Fruit fly (Drosophila melanogaster) whole organism, embryonic: ENCODE measurements around the gene Prx5.

Source experiments
- Abd-B ChIP-seq: fragments of 200-800 bp; sonication (Bioruptor generic); optimal IDR thresholded peaks from 2 replicates; lab custom pipeline; 2018; ENCODE audit warnings: missing biosample characterization, mild to moderate bottlenecking, missing genetic modification characterization, moderate library complexity
- Bgb ChIP-seq: fragments of 200-800 bp; sonication (Bioruptor generic); IDR thresholded peaks from 2 replicates; pipeline ENCODE4 v1.3.6; 2022; ENCODE audit warnings: missing biosample characterization, missing genetic modification characterization; ENCODE audit not compliant: partially characterized antibody
- Blimp-1 ChIP-seq: fragments of 200-800 bp; sonication (Bioruptor generic); optimal IDR thresholded peaks from 3 replicates; lab custom pipeline; 2018; ENCODE audit warnings: missing biosample characterization, missing genetic modification characterization, mild to moderate bottlenecking, moderate library complexity, missing genetic modification reagents
- CG10274 ChIP-seq: fragments of 200-800 bp; sonication (Bioruptor generic); optimal IDR thresholded peaks from 3 replicates; lab custom pipeline; 2017; ENCODE audit warnings: missing biosample characterization, mild to moderate bottlenecking, missing genetic modification characterization
- CG10321 ChIP-seq: fragments of 200-800 bp; sonication (Bioruptor generic); IDR thresholded peaks from 2 replicates; pipeline ENCODE4 v1.3.6; 2022; ENCODE audit warnings: missing biosample characterization, missing genetic modification characterization
- CG10462 ChIP-seq: fragments of 200-800 bp; sonication (Bioruptor generic); optimal IDR thresholded peaks from 2 replicates; lab custom pipeline; 2016; ENCODE audit warnings: missing biosample characterization, missing genetic modification characterization
- CG11093 ChIP-seq: fragments of 200-800 bp; sonication (Bioruptor generic); IDR thresholded peaks from 3 replicates; pipeline ENCODE4 v1.3.6; 2022; ENCODE audit warnings: missing biosample characterization, missing genetic modification characterization
- CG12236 ChIP-seq: fragments of 200-800 bp; sonication (Bioruptor generic); optimal IDR thresholded peaks from 2 replicates; lab custom pipeline; 2016; ENCODE audit warnings: missing biosample characterization, missing genetic modification characterization
- CG12942 ChIP-seq: fragments of 200-800 bp; sonication (Bioruptor generic); optimal IDR thresholded peaks from 3 replicates; lab custom pipeline; 2016; ENCODE audit warnings: missing biosample characterization, missing genetic modification characterization
- CG15601 ChIP-seq: fragments of 200-800 bp; sonication (Bioruptor generic); optimal IDR thresholded peaks from 3 replicates; lab custom pipeline; 2019; ENCODE audit warnings: missing biosample characterization, mild to moderate bottlenecking, missing genetic modification characterization, moderate library complexity
- CG15696 ChIP-seq: fragments of 200-800 bp; sonication (Bioruptor generic); optimal IDR thresholded peaks from 2 replicates; lab custom pipeline; 2019; ENCODE audit warnings: missing biosample characterization, mild to moderate bottlenecking, missing genetic modification characterization, moderate library complexity
- CG17359 ChIP-seq: fragments of 200-800 bp; sonication (Bioruptor generic); optimal IDR thresholded peaks from 3 replicates; lab custom pipeline; 2018; ENCODE audit warnings: missing biosample characterization, mild to moderate bottlenecking, missing genetic modification characterization, moderate library complexity
- CG2678 ChIP-seq: fragments of 200-800 bp; sonication (Bioruptor generic); optimal IDR thresholded peaks from 3 replicates; lab custom pipeline; 2019; ENCODE audit warnings: missing biosample characterization, mild to moderate bottlenecking, missing genetic modification characterization, moderate library complexity
- CG30431 ChIP-seq: fragments of 200-800 bp; sonication (Bioruptor generic); optimal IDR thresholded peaks from 2 replicates; lab custom pipeline; 2017; ENCODE audit warnings: missing biosample characterization, missing genetic modification characterization
- CG32772 ChIP-seq: fragments of 200-800 bp; sonication (Bioruptor generic); IDR thresholded peaks from 2 replicates; pipeline ENCODE4 v1.3.6; 2022; ENCODE audit warnings: missing biosample characterization, missing genetic modification characterization
- CG7556 ChIP-seq: fragments of 200-800 bp; sonication (Bioruptor generic); optimal IDR thresholded peaks from 2 replicates; lab custom pipeline; 2017; ENCODE audit warnings: missing biosample characterization, mild to moderate bottlenecking, missing genetic modification characterization
- CG7928 ChIP-seq: fragments of 200-800 bp; sonication (Bioruptor generic); optimal IDR thresholded peaks from 2 replicates; lab custom pipeline; 2017; ENCODE audit warnings: missing biosample characterization, mild to moderate bottlenecking, missing genetic modification characterization
- CG8388 ChIP-seq: fragments of 200-800 bp; sonication (Bioruptor generic); optimal IDR thresholded peaks from 2 replicates; lab custom pipeline; 2019; ENCODE audit warnings: missing biosample characterization, mild to moderate bottlenecking, missing genetic modification characterization, moderate library complexity
- CG9609 ChIP-seq: fragments of 200-800 bp; sonication (Bioruptor generic); optimal IDR thresholded peaks from 3 replicates; lab custom pipeline; 2016; ENCODE audit warnings: missing biosample characterization, missing genetic modification characterization
- CG9817 ChIP-seq: fragments of 200-800 bp; sonication (Bioruptor generic); optimal IDR thresholded peaks from 2 replicates; lab custom pipeline; 2018; ENCODE audit warnings: missing biosample characterization, mild to moderate bottlenecking, missing genetic modification characterization, moderate library complexity
- CkIIα-i1 ChIP-seq: fragments of 200-800 bp; sonication (Bioruptor generic); IDR thresholded peaks from 2 replicates; pipeline ENCODE4 v1.3.6; 2022; ENCODE audit warnings: missing biosample characterization, missing genetic modification characterization
- D19A ChIP-seq: fragments of 200-800 bp; optimal IDR thresholded peaks from 3 replicates; lab custom pipeline; 2019; ENCODE audit warnings: missing biosample characterization, mild to moderate bottlenecking, missing genetic modification characterization, moderate library complexity
- Gug ChIP-seq: fragments of 200-800 bp; sonication (Bioruptor generic); IDR thresholded peaks from 4 replicates; pipeline ENCODE4 v1.3.6; 2022; ENCODE audit warnings: missing biosample characterization, missing genetic modification characterization
- H2.0 ChIP-seq: fragments of 200-800 bp; sonication (Bioruptor generic); IDR thresholded peaks from 2 replicates; pipeline ENCODE4 v1.3.6; 2022; ENCODE audit warnings: missing biosample characterization, missing genetic modification characterization
- Hr3 ChIP-seq: fragments of 200-800 bp; sonication (Bioruptor generic); optimal IDR thresholded peaks from 3 replicates; lab custom pipeline; 2016; ENCODE audit warnings: missing biosample characterization, missing genetic modification characterization
- Lpt ChIP-seq: fragments of >200 bp; optimal IDR thresholded peaks from 2 replicates; lab custom pipeline; 2018; ENCODE audit warnings: missing biosample characterization, missing genetic modification characterization
- Med ChIP-seq: fragments of 200-800 bp; sonication (Bioruptor generic); peaks from one replicate; lab custom pipeline; 2016; ENCODE audit warnings: missing biosample characterization, missing genetic modification characterization, mild to moderate bottlenecking, inconsistent platforms, moderate library complexity
- Nf-YB ChIP-seq: fragments of 200-800 bp; sonication (Bioruptor generic); optimal IDR thresholded peaks from 3 replicates; lab custom pipeline; 2019; ENCODE audit warnings: missing biosample characterization, mild to moderate bottlenecking, missing genetic modification characterization, moderate library complexity
- PHDP ChIP-seq: fragments of 200-800 bp; sonication (Bioruptor generic); optimal IDR thresholded peaks from 3 replicates; lab custom pipeline; 2018; ENCODE audit warnings: missing biosample characterization, mild to moderate bottlenecking, missing genetic modification characterization, moderate library complexity
- Sry-β ChIP-seq: fragments of 200-800 bp; sonication (Bioruptor generic); optimal IDR thresholded peaks from 2 replicates; lab custom pipeline; 2018; ENCODE audit warnings: missing biosample characterization, mild to moderate bottlenecking, missing genetic modification characterization, moderate library complexity
- TFAM ChIP-seq: fragments of 200-800 bp; sonication (Bioruptor generic); optimal IDR thresholded peaks from 2 replicates; lab custom pipeline; 2017; ENCODE audit warnings: missing biosample characterization, missing genetic modification characterization, inconsistent platforms
- Taf1 ChIP-seq: fragments of 200-800 bp; sonication (Bioruptor generic); IDR thresholded peaks from 2 replicates; pipeline ENCODE4 v1.3.6; 2022; ENCODE audit warnings: missing biosample characterization, missing genetic modification characterization
- ara ChIP-seq: fragments of 200-800 bp; sonication (Bioruptor generic); IDR thresholded peaks from 2 replicates; pipeline ENCODE4 v1.3.6; 2022; ENCODE audit warnings: missing biosample characterization, missing genetic modification characterization
- bigmax ChIP-seq: fragments of 200-800 bp; sonication (Bioruptor generic); optimal IDR thresholded peaks from 2 replicates; lab custom pipeline; 2018; ENCODE audit warnings: missing biosample characterization, mild to moderate bottlenecking, missing genetic modification characterization
- cato ChIP-seq: fragments of 200-800 bp; sonication (Bioruptor generic); optimal IDR thresholded peaks from 2 replicates; lab custom pipeline; 2016; ENCODE audit warnings: missing biosample characterization, missing genetic modification characterization, borderline replicate concordance
- dysf ChIP-seq: fragments of 200-800 bp; sonication (Bioruptor generic); IDR thresholded peaks from 3 replicates; pipeline ENCODE4 v1.3.6; 2022; ENCODE audit warnings: missing biosample characterization, missing genetic modification characterization
- ewg ChIP-seq: fragments of 200-800 bp; sonication (Bioruptor generic); optimal IDR thresholded peaks from 3 replicates; lab custom pipeline; 2017; ENCODE audit warnings: mild to moderate bottlenecking, missing biosample characterization, missing genetic modification reagents, missing genetic modification characterization
- ftz-f1 ChIP-seq: fragments of 200-800 bp; sonication (Bioruptor generic); optimal IDR thresholded peaks from 2 replicates; lab custom pipeline; 2016; ENCODE audit warnings: missing biosample characterization, missing genetic modification characterization
- grn ChIP-seq: fragments of 200-800 bp; sonication (Bioruptor generic); optimal IDR thresholded peaks from 3 replicates; lab custom pipeline; 2017; ENCODE audit warnings: missing biosample characterization, missing genetic modification characterization
- ham ChIP-seq: fragments of 200-800 bp; sonication (Bioruptor generic); IDR thresholded peaks from 2 replicates; pipeline ENCODE4 v1.3.6; 2022; ENCODE audit warnings: missing biosample characterization, missing genetic modification characterization
- insv ChIP-seq, 2 experiments: fragments of 200-800 bp; sonication (Bioruptor generic); optimal IDR thresholded peaks; 3 replicates each; lab custom pipeline; 2016 to 2018; ENCODE audit warnings: missing biosample characterization in 2 of 2, missing genetic modification characterization in 2 of 2
- nmo ChIP-seq: fragments of 200-800 bp; sonication (Bioruptor generic); optimal IDR thresholded peaks from 2 replicates; lab custom pipeline; 2018; ENCODE audit warnings: missing biosample characterization, mild to moderate bottlenecking, missing genetic modification characterization, moderate library complexity
- pros ChIP-seq: fragments of 200-800 bp; sonication (Bioruptor generic); optimal IDR thresholded peaks from 3 replicates; lab custom pipeline; 2019; ENCODE audit warnings: missing biosample characterization, mild to moderate bottlenecking, missing genetic modification characterization, moderate library complexity
- pum ChIP-seq: fragments of 200-800 bp; sonication (Bioruptor generic); optimal IDR thresholded peaks from 2 replicates; lab custom pipeline; 2016; ENCODE audit warnings: missing biosample characterization, missing genetic modification characterization
- row ChIP-seq: fragments of 200-800 bp; sonication (Bioruptor generic); IDR thresholded peaks from 3 replicates; pipeline ENCODE4 v1.3.6; 2022; ENCODE audit warnings: missing biosample characterization, missing genetic modification characterization
- sd ChIP-seq: fragments of 200-800 bp; sonication (Bioruptor generic); optimal IDR thresholded peaks from 3 replicates; lab custom pipeline; 2018; ENCODE audit warnings: missing biosample characterization, mild to moderate bottlenecking, missing genetic modification characterization, moderate library complexity
- so ChIP-seq: fragments of 200-800 bp; sonication (Bioruptor generic); IDR thresholded peaks from 3 replicates; pipeline ENCODE4 v1.3.6; 2022; ENCODE audit warnings: missing biosample characterization, missing genetic modification characterization
- sr ChIP-seq: fragments of 200-800 bp; sonication (Bioruptor generic); IDR thresholded peaks from 3 replicates; pipeline ENCODE4 v1.3.6; 2022; ENCODE audit warnings: missing biosample characterization, missing genetic modification characterization
- ttk ChIP-seq: fragments of 200-800 bp; sonication (Bioruptor generic); IDR thresholded peaks from 2 replicates; pipeline ENCODE4 v2.1.2; 2022; ENCODE audit warnings: missing biosample characterization, missing genetic modification characterization
- wek ChIP-seq: fragments of 200-800 bp; sonication (Bioruptor generic); optimal IDR thresholded peaks from 3 replicates; lab custom pipeline; 2018; ENCODE audit warnings: missing biosample characterization, mild to moderate bottlenecking, missing genetic modification characterization, moderate library complexity
- yki ChIP-seq: fragments of >200 bp; optimal IDR thresholded peaks from 3 replicates; lab custom pipeline; 2018
- zfh2 ChIP-seq: fragments of 200-800 bp; sonication (Bioruptor generic); optimal IDR thresholded peaks from 2 replicates; lab custom pipeline; 2016; ENCODE audit warnings: missing biosample characterization, missing genetic modification characterization

Gene Prx5

dm6 chr3R:18185385-18185784, 18.3 kb upstream of the Prx5 start, which contains the start of the genes Arp5 and CG7208 (continued):
- TF ChIP-seq ara (0 out of 2 replicates have a peak, but pooled peaks have one; percentile 31), CG7928 (GFP tag; lab: Kevin White, UChicago) (peak; percentile 30), Nf-YB (peak; percentile 52), Abd-B (GFP tag; lab: Kevin White, UChicago) (peak; percentile 85), CG2678 (tag; lab: Kevin White, UChicago) (no peak), sr (GFP tag; lab: Robert Waterston, UW) (no peak), CG12236 (no peak), dysf (GFP tag; lab: Robert Waterston, UW) (peak; percentile 70), CG15696 (tag; lab: Kevin White, UChicago) (peak; percentile 4), Hr3 (peak; percentile 75), Taf1 (GFP tag; lab: Robert Waterston, UW) (peak; percentile 60), TFAM (GFP tag; lab: Kevin White, UChicago) (no peak), CG8388 (GFP tag; lab: Kevin White, UChicago) (peak; percentile 52), yki (no peak), CG9609 (peak; percentile 31), CG30431 (GFP tag; lab: Kevin White, UChicago) (peak; percentile 5), CG10462 (GFP tag; lab: Kevin White, UChicago) (peak; percentile 44), pum (GFP tag; lab: Kevin White, UChicago) (peak; percentile 48), wek (no peak), H2.0 (no peak), CG17359 (tag; lab: Kevin White, UChicago) (peak; percentile 74), Bgb (no peak), insv (GFP tag; optimal IDR thresholded peaks at IDR 0.05; lab: Kevin White, UChicago) (peak in 1 of 2 experiments; percentile 20), CG7556 (peak; percentile 60), Blimp-1 (GFP tag; lab: Kevin White, UChicago) (peak; percentile 77), CkIIα-i1 (GFP tag; lab: Robert Waterston, UW) (no peak), ttk (GFP tag; lab: Robert Waterston, UW) (no peak), CG32772 (GFP tag; lab: Robert Waterston, UW) (no peak), row (GFP tag; lab: Robert Waterston, UW) (peak; percentile 84), Lpt (GFP tag; lab: Kevin White, UChicago) (no peak), so (GFP tag; lab: Robert Waterston, UW) (no peak), pros (GFP tag; lab: Kevin White, UChicago) (no peak), CG15601 (tag; lab: Kevin White, UChicago) (peak; percentile 67), ftz-f1 (GFP tag; lab: Kevin White, UChicago) (no peak), CG12942 (GFP tag; lab: Kevin White, UChicago) (peak; percentile 69), D19A (tag; lab: Kevin White, UChicago) (no peak), CG10274 (GFP tag; lab: Kevin White, UChicago) (no peak), nmo (GFP tag; lab: Kevin White, UChicago) (peak; percentile 83), Sry-β (GFP tag; lab: Kevin White, UChicago) (peak; percentile 73), grn (no peak), zfh2 (GFP tag; lab: Kevin White, UChicago) (peak; percentile 63), PHDP (peak; percentile 76), sd (tag; lab: Kevin White, UChicago) (no peak), bigmax (GFP tag; lab: Kevin White, UChicago) (no peak), Med (GFP tag; lab: Kevin White, UChicago) (peak; percentile 88), CG10321 (GFP tag; lab: Robert Waterston, UW) (no peak), CG9817 (tag; lab: Kevin White, UChicago) (peak; percentile 63), cato (GFP tag; lab: Kevin White, UChicago) (peak; percentile 34), CG11093 (GFP tag; lab: Robert Waterston, UW) (no peak), ewg (GFP tag; lab: Kevin White, UChicago) (peak; percentile 48), ham (GFP tag; lab: Robert Waterston, UW) (no peak), Gug (peak; percentile 50; the same call in 2 of the 4 replicates)
